Fruit fly (Drosophila melanogaster): ENCODE measurements around the gene CG33777.
A peak's percentile ranks its signal among the peaks of the same experiment; 100 is the strongest.

CG33777 gene

dm6 chr3L:4533941-4534340 lies 21.1 kb downstream of the CG33777 start (continued):
- TF ChIP-seq phol (tag; optimal IDR thresholded peaks at IDR 0.05) (peak; percentile 63), ham (GFP tag; IDR thresholded peaks at IDR 0.05) (no peak), Atf6 (GFP tag; IDR thresholded peaks at IDR 0.05) (no peak; the same call in 1 of the 2 replicates), usp (GFP tag; optimal IDR thresholded peaks at IDR 0.05) (no peak), Oaz (GFP tag; IDR thresholded peaks at IDR 0.05) (no peak), tgo (GFP tag; IDR thresholded peaks at IDR 0.05) (peak; percentile 22; the same call in 1 of the 3 replicates), MESR4 (GFP tag; optimal IDR thresholded peaks at IDR 0.05) (no peak), jing (GFP tag; optimal IDR thresholded peaks at IDR 0.05) (no peak), CG7839 (tag; optimal IDR thresholded peaks at IDR 0.05) (peak; percentile 56), jumu (GFP tag; optimal IDR thresholded peaks at IDR 0.05) (no peak), CG13296 (GFP tag; optimal IDR thresholded peaks at IDR 0.05) (peak; percentile 32), danr (GFP tag; IDR thresholded peaks at IDR 0.05) (peak; percentile 10; the same call in 1 of the 2 replicates), ftz-f1 (GFP tag; optimal IDR thresholded peaks at IDR 0.05) (no peak), Eip74EF (GFP tag; optimal IDR thresholded peaks at IDR 0.05) (peak in 1 of 2 experiments; percentile 58), sna (GFP tag; IDR thresholded peaks at IDR 0.05; ENCODE audit: partially characterized antibody) (no peak), croc (GFP tag; conservative IDR thresholded peaks at IDR 0.05) (0 out of 3 replicates have a peak, but pooled peaks have one; percentile 20), peb (GFP tag; IDR thresholded peaks at IDR 0.05) (no peak), sc (optimal IDR thresholded peaks at IDR 0.05) (no peak), sc (GFP tag; optimal IDR thresholded peaks at IDR 0.05) (no peak), BEAF-32 (GFP tag; optimal IDR thresholded peaks at IDR 0.05) (no peak), CG18476 (GFP tag; optimal IDR thresholded peaks at IDR 0.05) (no peak), CG16779 (GFP tag; IDR thresholded peaks at IDR 0.05) (no peak), dimm (GFP tag; IDR thresholded peaks at IDR 0.05) (no peak), CG31441 (GFP tag; IDR thresholded peaks at IDR 0.05) (peak; percentile 77), CG10462 (GFP tag; optimal IDR thresholded peaks at IDR 0.05) (no peak), CG6854 (GFP tag; optimal IDR thresholded peaks at IDR 0.05) (no peak), sens (GFP tag) (peak; percentile 88), CG30020 (tag; optimal IDR thresholded peaks at IDR 0.05) (no peak), vnd (GFP tag; IDR thresholded peaks at IDR 0.05; ENCODE audit: partially characterized antibody) (no peak), Antp (GFP tag; optimal IDR thresholded peaks at IDR 0.05) (no peak), NfI (GFP tag; optimal IDR thresholded peaks at IDR 0.05) (no peak), Mrtf (GFP tag; IDR thresholded peaks at IDR 0.05) (0 out of 3 replicates have a peak, but pooled peaks have one; percentile 15), gcm2 (GFP tag; optimal IDR thresholded peaks at IDR 0.05) (no peak), dan (GFP tag; IDR thresholded peaks at IDR 0.05) (no peak), hth (optimal IDR thresholded peaks at IDR 0.05) (no peak), Aef1 (GFP tag; IDR thresholded peaks at IDR 0.05) (peak; percentile 27; the same call in 1 of the 3 replicates), dmrt99B (tag; optimal IDR thresholded peaks at IDR 0.05) (peak; percentile 83), CG7987 (GFP tag; optimal IDR thresholded peaks at IDR 0.05) (no peak), CkIIα-i1 (GFP tag; IDR thresholded peaks at IDR 0.05) (no peak), D19A (tag; optimal IDR thresholded peaks at IDR 0.05) (peak; percentile 53), gsb-n (tag; optimal IDR thresholded peaks at IDR 0.05) (no peak), CG1792 (GFP tag; optimal IDR thresholded peaks at IDR 0.05) (no peak), sug (tag; optimal IDR thresholded peaks at IDR 0.05) (no peak), CG3163 (GFP tag; optimal IDR thresholded peaks at IDR 0.05) (no peak), ara (GFP tag; IDR thresholded peaks at IDR 0.05) (peak; percentile 38; the same call in 1 of the 2 replicates), trh (GFP tag; optimal IDR thresholded peaks at IDR 0.05) (no peak), pum (GFP tag; optimal IDR thresholded peaks at IDR 0.05) (no peak), kah (GFP tag; optimal IDR thresholded peaks at IDR 0.05) (peak; percentile 35), ash1 (GFP tag; optimal IDR thresholded peaks at IDR 0.05) (no peak), CG3065 (GFP tag; optimal IDR thresholded peaks at IDR 0.05) (no peak), Atf-2 (GFP tag; optimal IDR thresholded peaks at IDR 0.05) (no peak), dmrt11E (tag; optimal IDR thresholded peaks at IDR 0.05) (no peak), CG15073 (GFP tag; optimal IDR thresholded peaks at IDR 0.05) (no peak)

All from whole organism, embryonic.